Fruit fly (Drosophila melanogaster): ENCODE data around the gene Snup.

Snup gene

dm6 chr3L:2647523-2648378 lies 4.1 kb upstream of the Snup start, which contains the start of gene CG1246:
TSS of gene CG1246 (plus strand) at chr3L:2648048.
- TF ChIP-seq Myc (optimal IDR thresholded peaks at IDR 0.05) (no peak), ttk (optimal IDR thresholded peaks at IDR 0.05) (no peak), Sin3A (optimal IDR thresholded peaks at IDR 0.05) (no peak), h (optimal IDR thresholded peaks at IDR 0.05) (no peak), insv (optimal IDR thresholded peaks at IDR 0.05) (no peak), psq (optimal IDR thresholded peaks at IDR 0.05) (no peak)

dm6 chr3L:2659339-2659738 lies 7.5 kb downstream of the Snup start, which contains the start of gene CG33233:
TSS of gene CG33233 (plus strand) at chr3L:2659639.
- TF ChIP-seq h (optimal IDR thresholded peaks at IDR 0.05) (no peak), Myc (optimal IDR thresholded peaks at IDR 0.05) (no peak), Sin3A (optimal IDR thresholded peaks at IDR 0.05) (no peak), ttk (optimal IDR thresholded peaks at IDR 0.05) (no peak), psq (optimal IDR thresholded peaks at IDR 0.05) (no peak), insv (optimal IDR thresholded peaks at IDR 0.05) (no peak)

dm6 chr3L:2661322-2661721 lies 9.4 kb downstream of the Snup start, which contains the start of gene CG33234:
TSS of gene CG33234 (plus strand) at chr3L:2661622.
- TF ChIP-seq Sin3A (optimal IDR thresholded peaks at IDR 0.05) (no peak), psq (optimal IDR thresholded peaks at IDR 0.05) (no peak), ttk (optimal IDR thresholded peaks at IDR 0.05) (no peak), insv (optimal IDR thresholded peaks at IDR 0.05) (no peak), h (optimal IDR thresholded peaks at IDR 0.05) (no peak)

dm6 chr3L:2702474-2702873 lies 50.6 kb downstream of the Snup start:
- TF ChIP-seq ttk (optimal IDR thresholded peaks at IDR 0.05) (no peak), Sin3A (optimal IDR thresholded peaks at IDR 0.05) (no peak), insv (optimal IDR thresholded peaks at IDR 0.05) (no peak), Myc (optimal IDR thresholded peaks at IDR 0.05) (no peak), h (optimal IDR thresholded peaks at IDR 0.05) (no peak), psq (optimal IDR thresholded peaks at IDR 0.05) (no peak)

All from Kc167 (cell line).